Fruit fly (Drosophila melanogaster) whole organism, embryonic: Measurements from ENCODE around the gene scramb2.

Experiments used
- Atf6 ChIP-seq: fragments of 200-800 bp; sonication (Bioruptor generic); IDR thresholded peaks from 2 replicates; pipeline ENCODE4 v1.3.6; 2022; ENCODE audit warnings: missing biosample characterization, missing genetic modification characterization
- B-H1 ChIP-seq: fragments of 200-800 bp; sonication (Bioruptor generic); IDR thresholded peaks from 3 replicates; pipeline ENCODE4 v1.3.6; 2022; ENCODE audit warnings: missing biosample characterization, missing genetic modification characterization
- CG10959 ChIP-seq: fragments of 200-800 bp; sonication (Bioruptor generic); IDR thresholded peaks from 2 replicates; pipeline ENCODE4 v1.3.6; 2022; ENCODE audit warnings: missing biosample characterization, missing genetic modification characterization
- CG12155 ChIP-seq: fragments of 200-800 bp; sonication (Bioruptor generic); optimal IDR thresholded peaks from 3 replicates; lab custom pipeline; 2016; ENCODE audit warnings: missing biosample characterization, missing genetic modification characterization
- CG12219 ChIP-seq: fragments of 200-800 bp; sonication (Bioruptor generic); optimal IDR thresholded peaks from 3 replicates; lab custom pipeline; 2018; ENCODE audit warnings: missing biosample characterization, mild to moderate bottlenecking, missing genetic modification characterization
- CG13123 ChIP-seq: fragments of 200-800 bp; sonication (Bioruptor generic); optimal IDR thresholded peaks from 2 replicates; lab custom pipeline; 2016; ENCODE audit warnings: missing biosample characterization, missing genetic modification characterization
- CG13287 ChIP-seq: fragments of 200-800 bp; sonication (Bioruptor generic); IDR thresholded peaks from 2 replicates; pipeline ENCODE4 v1.3.6; 2022; ENCODE audit warnings: missing biosample characterization, missing genetic modification characterization; ENCODE audit not compliant: partially characterized antibody
- CG13624 ChIP-seq: fragments of 200-800 bp; sonication (Bioruptor generic); optimal IDR thresholded peaks from 2 replicates; lab custom pipeline; 2016; ENCODE audit warnings: missing biosample characterization, missing genetic modification characterization
- CG14441 ChIP-seq: fragments of 200-800 bp; sonication (Bioruptor generic); IDR thresholded peaks from 2 replicates; pipeline ENCODE4 v1.3.6; 2022; ENCODE audit warnings: missing biosample characterization, missing genetic modification characterization
- CG1603 ChIP-seq: fragments of 200-800 bp; sonication (Bioruptor generic); optimal IDR thresholded peaks from 2 replicates; lab custom pipeline; 2019; ENCODE audit warnings: missing biosample characterization, mild to moderate bottlenecking, missing genetic modification characterization, moderate library complexity
- CG2712 ChIP-seq: fragments of 200-800 bp; optimal IDR thresholded peaks from 3 replicates; lab custom pipeline; 2019; ENCODE audit warnings: missing biosample characterization, mild to moderate bottlenecking, missing genetic modification characterization, moderate library complexity
- CG31441 ChIP-seq: fragments of 200-800 bp; sonication (Bioruptor generic); IDR thresholded peaks from 2 replicates; pipeline ENCODE4 v1.3.6; 2022; ENCODE audit warnings: missing biosample characterization, missing genetic modification characterization
- CG34422 ChIP-seq: fragments of 200-800 bp; sonication (Bioruptor generic); IDR thresholded peaks from 3 replicates; pipeline ENCODE4 v1.3.6; 2022; ENCODE audit warnings: missing biosample characterization, missing genetic modification characterization
- CG3726 ChIP-seq: fragments of 200-800 bp; sonication (Bioruptor generic); IDR thresholded peaks from 3 replicates; pipeline ENCODE4, ENCODE4 v1.3.6; 2022; ENCODE audit warnings: missing biosample characterization, missing genetic modification characterization
- CG5953 ChIP-seq: fragments of 200-800 bp; sonication (Bioruptor generic); IDR thresholded peaks from 2 replicates; pipeline ENCODE4 v1.3.6; 2022; ENCODE audit warnings: missing biosample characterization, missing genetic modification characterization
- CG6272 ChIP-seq: fragments of 200-800 bp; sonication (Bioruptor generic); IDR thresholded peaks from 2 replicates; pipeline ENCODE4 v1.3.6; 2022; ENCODE audit warnings: missing biosample characterization, missing genetic modification characterization
- CG6654 ChIP-seq: fragments of 200-800 bp; sonication (Bioruptor generic); optimal IDR thresholded peaks from 2 replicates; lab custom pipeline; 2017; ENCODE audit warnings: missing biosample characterization, mild to moderate bottlenecking, missing genetic modification characterization
- CG6854 ChIP-seq: fragments of 200-800 bp; sonication (Bioruptor generic); optimal IDR thresholded peaks from 3 replicates; lab custom pipeline; 2017; ENCODE audit warnings: missing biosample characterization, mild to moderate bottlenecking, missing genetic modification characterization
- CG8478 ChIP-seq: fragments of >200 bp; optimal IDR thresholded peaks from 2 replicates; lab custom pipeline; 2018
- CG9437 ChIP-seq: fragments of 200-800 bp; sonication (Bioruptor generic); optimal IDR thresholded peaks from 2 replicates; lab custom pipeline; 2018; ENCODE audit warnings: missing biosample characterization, mild to moderate bottlenecking, missing genetic modification characterization
- CG9727 ChIP-seq: fragments of 200-800 bp; sonication (Bioruptor generic); optimal IDR thresholded peaks from 3 replicates; lab custom pipeline; 2017; ENCODE audit warnings: missing biosample characterization, mild to moderate bottlenecking, missing genetic modification characterization
- CG9797 ChIP-seq: fragments of 200-800 bp; sonication (Bioruptor generic); optimal IDR thresholded peaks from 3 replicates; lab custom pipeline; 2018; ENCODE audit warnings: missing biosample characterization, mild to moderate bottlenecking, missing genetic modification characterization
- Chrac-16 ChIP-seq: fragments of 200-800 bp; sonication (Bioruptor generic); optimal IDR thresholded peaks from 3 replicates; lab custom pipeline; 2016; ENCODE audit warnings: missing biosample characterization, missing genetic modification characterization
- Dad ChIP-seq: fragments of 200-800 bp; sonication (Bioruptor generic); optimal IDR thresholded peaks from 3 replicates; lab custom pipeline; 2016; ENCODE audit warnings: missing biosample characterization, missing genetic modification characterization
- Doc3 ChIP-seq: fragments of 200-800 bp; sonication (Bioruptor generic); IDR thresholded peaks from 3 replicates; pipeline ENCODE4 v1.3.6; 2022; ENCODE audit warnings: missing biosample characterization, missing genetic modification characterization; ENCODE audit not compliant: partially characterized antibody
- HLH54F ChIP-seq: fragments of 200-800 bp; sonication (Bioruptor generic); optimal IDR thresholded peaks from 3 replicates; lab custom pipeline; 2016; ENCODE audit warnings: missing biosample characterization, missing genetic modification characterization
- Jarid2 ChIP-seq: fragments of 200-800 bp; sonication (Bioruptor generic); optimal IDR thresholded peaks from 3 replicates; lab custom pipeline; 2017; ENCODE audit warnings: mild to moderate bottlenecking, missing biosample characterization, missing genetic modification reagents, missing genetic modification characterization
- Ravus ChIP-seq: fragments of 200-800 bp; sonication (Bioruptor generic); IDR thresholded peaks from 2 replicates; pipeline ENCODE4 v1.3.6; 2022; ENCODE audit warnings: missing biosample characterization, missing genetic modification characterization
- Sox100B ChIP-seq: fragments of 200-800 bp; sonication (Bioruptor generic); optimal IDR thresholded peaks from 3 replicates; lab custom pipeline; 2018; ENCODE audit warnings: missing biosample characterization, mild to moderate bottlenecking, missing genetic modification characterization
- Sry-β ChIP-seq: fragments of 200-800 bp; sonication (Bioruptor generic); optimal IDR thresholded peaks from 2 replicates; lab custom pipeline; 2018; ENCODE audit warnings: missing biosample characterization, mild to moderate bottlenecking, missing genetic modification characterization, moderate library complexity
- bigmax ChIP-seq: fragments of 200-800 bp; sonication (Bioruptor generic); optimal IDR thresholded peaks from 2 replicates; lab custom pipeline; 2018; ENCODE audit warnings: missing biosample characterization, mild to moderate bottlenecking, missing genetic modification characterization
- cg ChIP-seq: fragments of 200-800 bp; sonication (Bioruptor generic); optimal IDR thresholded peaks from 3 replicates; lab custom pipeline; 2019; ENCODE audit warnings: missing biosample characterization, mild to moderate bottlenecking, missing genetic modification characterization, moderate library complexity
- ci ChIP-seq: fragments of 200-800 bp; sonication (Bioruptor generic); IDR thresholded peaks from 3 replicates; pipeline ENCODE4 v1.3.6; 2022; ENCODE audit warnings: missing biosample characterization, missing genetic modification characterization
- dmrt99B ChIP-seq: fragments of 200-800 bp; sonication (Bioruptor generic); optimal IDR thresholded peaks from 2 replicates; lab custom pipeline; 2018; ENCODE audit warnings: missing biosample characterization, mild to moderate bottlenecking, missing genetic modification characterization, moderate library complexity
- gcm ChIP-seq: fragments of 200-800 bp; sonication (Bioruptor generic); optimal IDR thresholded peaks from 2 replicates; lab custom pipeline; 2019; ENCODE audit warnings: missing biosample characterization, mild to moderate bottlenecking, missing genetic modification characterization, moderate library complexity
- gt ChIP-seq: fragments of 200-800 bp; sonication (Bioruptor generic); IDR thresholded peaks from 2 replicates; pipeline ENCODE4 v1.3.6; 2022; ENCODE audit warnings: missing biosample characterization, missing genetic modification characterization
- hth ChIP-seq: fragments of >200 bp; optimal IDR thresholded peaks from 2 replicates; lab custom pipeline; 2017; ENCODE audit warnings: inconsistent platforms
- klu ChIP-seq: fragments of 200-800 bp; sonication (Bioruptor generic); IDR thresholded peaks from 2 replicates; pipeline ENCODE4 v1.3.6; 2022; ENCODE audit warnings: missing biosample characterization, missing genetic modification characterization
- maf-S ChIP-seq: fragments of 200-800 bp; sonication (Bioruptor generic); optimal IDR thresholded peaks from 2 replicates; lab custom pipeline; 2016; ENCODE audit warnings: missing biosample characterization, missing genetic modification characterization
- nau ChIP-seq: fragments of 200-800 bp; sonication (Bioruptor generic); optimal IDR thresholded peaks from 3 replicates; lab custom pipeline; 2017; ENCODE audit warnings: missing biosample characterization, mild to moderate bottlenecking, missing genetic modification characterization, missing genetic modification reagents
- onecut ChIP-seq: fragments of 200-800 bp; sonication (Bioruptor generic); IDR thresholded peaks from 2 replicates; pipeline ENCODE4 v1.3.6; 2022; ENCODE audit warnings: missing biosample characterization, missing genetic modification characterization
- peb ChIP-seq: fragments of 200-800 bp; sonication (Bioruptor generic); IDR thresholded peaks from 2 replicates; pipeline ENCODE4 v1.3.6; 2022; ENCODE audit warnings: missing biosample characterization, missing genetic modification characterization
- pros ChIP-seq: fragments of 200-800 bp; sonication (Bioruptor generic); optimal IDR thresholded peaks from 3 replicates; lab custom pipeline; 2019; ENCODE audit warnings: missing biosample characterization, mild to moderate bottlenecking, missing genetic modification characterization, moderate library complexity
- scrt ChIP-seq: fragments of 200-800 bp; sonication (Bioruptor generic); optimal IDR thresholded peaks from 2 replicates; lab custom pipeline; 2018; ENCODE audit warnings: missing biosample characterization, mild to moderate bottlenecking, missing genetic modification characterization, moderate library complexity
- sens ChIP-seq: fragments of 200-800 bp; sonication (Bioruptor generic); peaks from one replicate; lab custom pipeline; 2016; ENCODE audit warnings: missing biosample characterization, missing genetic modification characterization
- slou ChIP-seq: fragments of 200-800 bp; sonication (Bioruptor generic); optimal IDR thresholded peaks from 3 replicates; lab custom pipeline; 2016; ENCODE audit warnings: missing biosample characterization, missing genetic modification characterization
- sr ChIP-seq: fragments of 200-800 bp; sonication (Bioruptor generic); IDR thresholded peaks from 3 replicates; pipeline ENCODE4 v1.3.6; 2022; ENCODE audit warnings: missing biosample characterization, missing genetic modification characterization
- stc ChIP-seq: fragments of 200-800 bp; sonication (Bioruptor generic); IDR thresholded peaks from 2 replicates; pipeline ENCODE4 v1.3.6; 2022; ENCODE audit warnings: missing biosample characterization, missing genetic modification characterization
- trem ChIP-seq: fragments of 200-800 bp; optimal IDR thresholded peaks from 3 replicates; lab custom pipeline; 2019; ENCODE audit warnings: missing biosample characterization, mild to moderate bottlenecking, missing genetic modification characterization, moderate library complexity
- unpg ChIP-seq: fragments of 200-800 bp; sonication (Bioruptor generic); optimal IDR thresholded peaks from 3 replicates; lab custom pipeline; 2018; ENCODE audit warnings: missing biosample characterization, mild to moderate bottlenecking, missing genetic modification characterization, moderate library complexity
- wdn ChIP-seq: fragments of 200-800 bp; sonication (Bioruptor generic); IDR thresholded peaks from 2 replicates; pipeline ENCODE4 v1.3.6; 2022; ENCODE audit warnings: missing biosample characterization, missing genetic modification characterization

The scramb2 gene

DNA sequence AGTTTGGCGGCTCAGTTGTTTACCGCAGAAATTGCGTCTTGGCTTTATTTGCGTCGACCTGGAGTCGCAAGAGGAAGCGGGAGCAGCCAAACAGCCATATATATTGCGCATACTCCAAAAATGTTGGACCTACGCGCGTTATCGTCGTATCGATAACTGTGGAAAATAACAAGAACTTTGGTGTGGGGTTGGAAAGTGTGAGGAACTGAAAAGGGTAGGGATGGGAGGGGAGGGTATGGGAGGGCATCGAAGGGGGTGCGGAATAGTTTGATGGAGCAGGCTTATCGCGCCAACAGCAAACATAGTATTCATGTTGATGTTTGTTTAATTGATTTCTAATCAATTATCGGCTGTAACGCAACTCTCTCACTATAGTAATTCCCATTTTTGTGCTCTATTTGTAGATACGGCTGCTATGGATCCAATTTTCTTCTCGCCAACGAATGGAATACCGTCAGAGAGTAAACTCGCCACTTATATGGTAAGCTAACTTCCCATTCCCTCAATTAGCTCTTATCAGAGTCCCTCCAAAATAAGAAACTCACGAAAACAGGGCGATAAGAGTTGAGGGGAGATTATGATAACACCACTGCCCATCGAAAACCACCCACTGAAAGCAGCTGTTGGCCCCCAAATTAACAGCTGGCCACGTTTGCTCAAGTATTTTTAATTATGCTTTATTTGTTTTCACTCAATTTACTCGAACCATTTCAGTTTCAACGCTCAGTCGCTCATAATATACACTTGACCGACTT is 36.9 kb upstream of the scramb2 start (continued):
- TF ChIP-seq CG31441 (GFP tag; lab: Robert Waterston, UW) (peak; percentile 44; the same call in 1 of the 2 replicates), CG10959 (GFP tag; lab: Robert Waterston, UW) (no peak), CG6654 (GFP tag; lab: Kevin White, UChicago) (peak; percentile 7), Atf6 (peak; percentile 70), CG9727 (GFP tag; lab: Kevin White, UChicago) (peak; percentile 77), unpg (no peak), CG3726 (GFP tag; lab: Robert Waterston, UW) (0 out of 3 replicates have a peak, but pooled peaks have one; percentile 50), scrt (GFP tag; lab: Kevin White, UChicago) (peak; percentile 28), CG6272 (GFP tag; lab: Robert Waterston, UW) (no peak), CG34422 (peak; percentile 36; the same call in 1 of the 3 replicates), CG12155 (GFP tag; lab: Kevin White, UChicago) (no peak), hth (lab: Kevin White, UChicago) (no peak), Sry-β (GFP tag; lab: Kevin White, UChicago) (no peak), CG8478 (lab: Kevin White, UChicago) (no peak), CG2712 (peak; percentile 24), Sox100B (GFP tag; lab: Kevin White, UChicago) (peak; percentile 45), Ravus (GFP tag; lab: Robert Waterston, UW) (no peak), dmrt99B (tag; lab: Kevin White, UChicago) (no peak), bigmax (GFP tag; lab: Kevin White, UChicago) (peak; percentile 17), CG6854 (GFP tag; lab: Kevin White, UChicago) (no peak), maf-S (no peak), stc (GFP tag; lab: Robert Waterston, UW) (no peak), Dad (GFP tag; lab: Kevin White, UChicago) (no peak), Doc3 (GFP tag; lab: Robert Waterston, UW) (no peak), pros (GFP tag; lab: Kevin White, UChicago) (peak; percentile 62), ci (GFP tag; lab: Robert Waterston, UW) (peak; percentile 79; the same call in 2 of the 3 replicates), CG13123 (GFP tag; lab: Kevin White, UChicago) (peak; percentile 39), CG12219 (GFP tag; lab: Kevin White, UChicago) (peak; percentile 8), CG9437 (GFP tag; lab: Kevin White, UChicago) (peak; percentile 4), peb (GFP tag; lab: Robert Waterston, UW) (no peak), CG1603 (peak; percentile 69), Chrac-16 (no peak), HLH54F (GFP tag; lab: Kevin White, UChicago) (no peak), wdn (GFP tag; lab: Robert Waterston, UW) (0 out of 2 replicates have a peak, but pooled peaks have one; percentile 27), CG14441 (GFP tag; lab: Robert Waterston, UW) (peak; percentile 8; the same call in 1 of the 2 replicates), gcm (no peak), sens (peak; percentile 82), CG5953 (GFP tag; lab: Robert Waterston, UW) (peak; percentile 64), slou (GFP tag; lab: Kevin White, UChicago) (no peak), klu (GFP tag; lab: Robert Waterston, UW) (no peak), cg (GFP tag; lab: Kevin White, UChicago) (no peak), gt (no peak), CG13624 (peak; percentile 91), trem (tag; lab: Kevin White, UChicago) (no peak), nau (peak; percentile 76), onecut (GFP tag; lab: Robert Waterston, UW) (peak; percentile 70), sr (0 out of 3 replicates have a peak, but pooled peaks have one; percentile 17), Jarid2 (peak; percentile 56), CG13287 (GFP tag; lab: Robert Waterston, UW) (no peak), CG9797 (GFP tag; lab: Kevin White, UChicago) (peak; percentile 3), B-H1 (GFP tag; lab: Robert Waterston, UW) (no peak; the same call in 2 of the 3 replicates)
